Worm (Caenorhabditis elegans): ENCODE data around the gene acs-2.

- TF ChIP-seq mdl-1 (tag; optimal IDR thresholded peaks at IDR 0.05) (no peak), fkh-10 (GFP tag; optimal IDR thresholded peaks at IDR 0.05) (no peak), aly-2 (tag; optimal IDR thresholded peaks at IDR 0.05) (no peak)
Measured at ce11 chrV:15519845-15520244, 47.3 kb upstream of the acs-2 start.
